Fruit fly (Drosophila melanogaster) whole organism, pupa: Measurements from ENCODE around the gene CG15446.

ENCODE experiments used
- CG10348 ChIP-seq: fragments of 200-800 bp; sonication (Bioruptor generic); IDR thresholded peaks from 2 replicates; pipeline ENCODE4 v1.3.6; 2022; ENCODE audit warnings: missing biosample characterization, missing genetic modification characterization
- CG8159 ChIP-seq: fragments of 200-800 bp; sonication (Bioruptor generic); optimal IDR thresholded peaks from 3 replicates; lab custom pipeline; 2018; ENCODE audit warnings: missing biosample characterization, mild to moderate bottlenecking, missing genetic modification characterization, moderate library complexity
- CG9948 ChIP-seq: fragments of 200-800 bp; sonication (Bioruptor generic); optimal IDR thresholded peaks from 2 replicates; lab custom pipeline; 2018; ENCODE audit warnings: missing biosample characterization, mild to moderate bottlenecking, missing genetic modification characterization, moderate library complexity

dm6 chrX:21053849-21054581 lies 48.0 kb downstream of the CG15446 start, which contains the start of the genes Stt3A and bves:
- TF ChIP-seq CG10348 (GFP tag; lab: Robert Waterston, UW) (peak; percentile 76), CG9948 (tag; lab: Kevin White, UChicago) (peak; percentile 97), CG8159 (tag; lab: Kevin White, UChicago) (peak; percentile 97)
